Fruit fly (Drosophila melanogaster) whole organism, embryonic: ENCODE results near the gene CG14966.

Source experiments
- Antp ChIP-seq: fragments of 200-800 bp; sonication (Bioruptor generic); optimal IDR thresholded peaks from 3 replicates; lab custom pipeline; 2016; ENCODE audit warnings: missing biosample characterization, missing genetic modification characterization
- Bteb2 ChIP-seq: fragments of 200-800 bp; sonication (Bioruptor generic); optimal IDR thresholded peaks from 2 replicates; lab custom pipeline; 2016; ENCODE audit warnings: missing biosample characterization, missing genetic modification characterization
- CG11247 ChIP-seq: fragments of 200-800 bp; sonication (Bioruptor generic); IDR thresholded peaks from 2 replicates; pipeline ENCODE4 v1.3.6; 2022; ENCODE audit warnings: missing biosample characterization, missing genetic modification characterization
- CG12942 ChIP-seq: fragments of 200-800 bp; sonication (Bioruptor generic); optimal IDR thresholded peaks from 3 replicates; lab custom pipeline; 2016; ENCODE audit warnings: missing biosample characterization, missing genetic modification characterization
- CG13296 ChIP-seq: fragments of 200-800 bp; sonication (Bioruptor generic); optimal IDR thresholded peaks from 3 replicates; lab custom pipeline; 2018; ENCODE audit warnings: missing biosample characterization, mild to moderate bottlenecking, missing genetic modification characterization
- CG14860 ChIP-seq: fragments of 200-800 bp; sonication (Bioruptor generic); IDR thresholded peaks from 3 replicates; pipeline ENCODE4 v1.3.6; 2022; ENCODE audit warnings: missing biosample characterization, missing genetic modification characterization; ENCODE audit not compliant: partially characterized antibody
- CG15073 ChIP-seq: fragments of 200-800 bp; sonication (Bioruptor generic); optimal IDR thresholded peaks from 2 replicates; lab custom pipeline; 2016; ENCODE audit warnings: missing biosample characterization, missing genetic modification characterization
- CG17328 ChIP-seq: fragments of 200-800 bp; sonication (Bioruptor generic); IDR thresholded peaks from 2 replicates; pipeline ENCODE4 v1.3.6; 2022; ENCODE audit warnings: missing biosample characterization, missing genetic modification characterization
- CG18599 ChIP-seq: fragments of 200-800 bp; sonication (Bioruptor generic); optimal IDR thresholded peaks from 3 replicates; lab custom pipeline; 2017; ENCODE audit warnings: missing biosample characterization, missing genetic modification characterization, mild to moderate bottlenecking, moderate library complexity, missing genetic modification reagents
- CG2120 ChIP-seq: fragments of 200-800 bp; sonication (Bioruptor generic); optimal IDR thresholded peaks from 3 replicates; lab custom pipeline; 2016; ENCODE audit warnings: missing biosample characterization, missing genetic modification characterization
- CG3281 ChIP-seq: fragments of 200-800 bp; sonication (Bioruptor generic); optimal IDR thresholded peaks from 3 replicates; lab custom pipeline; 2017; ENCODE audit warnings: missing biosample characterization, mild to moderate bottlenecking, missing genetic modification characterization
- CG34224 ChIP-seq: fragments of 200-800 bp; sonication (Bioruptor generic); IDR thresholded peaks from 3 replicates; pipeline ENCODE4 v1.3.6; 2022; ENCODE audit warnings: missing biosample characterization, missing genetic modification characterization; ENCODE audit not compliant: partially characterized antibody
- CG3995 ChIP-seq: fragments of 200-800 bp; sonication (Bioruptor generic); optimal IDR thresholded peaks from 3 replicates; lab custom pipeline; 2016; ENCODE audit warnings: missing biosample characterization, missing genetic modification characterization
- CG4707 ChIP-seq: fragments of 200-800 bp; sonication (Bioruptor generic); optimal IDR thresholded peaks from 2 replicates; lab custom pipeline; 2018; ENCODE audit warnings: missing biosample characterization, mild to moderate bottlenecking, missing genetic modification characterization, moderate library complexity
- CG4854 ChIP-seq: fragments of 200-800 bp; sonication (Bioruptor generic); optimal IDR thresholded peaks from 2 replicates; lab custom pipeline; 2016; ENCODE audit warnings: missing biosample characterization, missing genetic modification characterization, inconsistent platforms
- CG6765 ChIP-seq: fragments of 200-800 bp; sonication (Bioruptor generic); optimal IDR thresholded peaks from 3 replicates; lab custom pipeline; 2017; ENCODE audit warnings: missing biosample characterization, mild to moderate bottlenecking, missing genetic modification characterization
- CG7357 ChIP-seq: fragments of 200-800 bp; sonication (Bioruptor generic); IDR thresholded peaks from 3 replicates; pipeline ENCODE4 v1.3.6; 2022; ENCODE audit warnings: missing biosample characterization, missing genetic modification characterization
- CG7745 ChIP-seq: fragments of 200-800 bp; sonication (Bioruptor generic); optimal IDR thresholded peaks from 2 replicates; lab custom pipeline; 2018; ENCODE audit warnings: missing biosample characterization, mild to moderate bottlenecking, missing genetic modification characterization, moderate library complexity
- CG7928 ChIP-seq: fragments of 200-800 bp; sonication (Bioruptor generic); optimal IDR thresholded peaks from 2 replicates; lab custom pipeline; 2017; ENCODE audit warnings: missing biosample characterization, mild to moderate bottlenecking, missing genetic modification characterization
- CG8478 ChIP-seq: fragments of >200 bp; optimal IDR thresholded peaks from 2 replicates; lab custom pipeline; 2018
- CG8765 ChIP-seq: fragments of 200-800 bp; sonication (Bioruptor generic); IDR thresholded peaks from 2 replicates; pipeline ENCODE4 v1.3.6; 2022; ENCODE audit warnings: missing biosample characterization, missing genetic modification characterization
- Dll ChIP-seq: fragments of 200-800 bp; sonication (Bioruptor generic); IDR thresholded peaks from 4 replicates; pipeline ENCODE4 v1.3.6; 2022; ENCODE audit warnings: missing biosample characterization, missing genetic modification characterization; ENCODE audit not compliant: partially characterized antibody
- Ets97D ChIP-seq: fragments of 200-800 bp; sonication (Bioruptor generic); optimal IDR thresholded peaks from 3 replicates; lab custom pipeline; 2016; ENCODE audit warnings: missing biosample characterization, missing genetic modification characterization
- HmgD ChIP-seq: fragments of 200-800 bp; sonication (Bioruptor generic); optimal IDR thresholded peaks from 3 replicates; lab custom pipeline; 2016; ENCODE audit warnings: missing biosample characterization, missing genetic modification characterization
- Hr51 ChIP-seq, 2 experiments: fragments of 200-800 bp; sonication (Bioruptor generic); optimal IDR thresholded peaks; 2 replicates in 1 of 2; 3 replicates in 1 of 2; lab custom pipeline; 2016 to 2018; ENCODE audit warnings: missing biosample characterization in 2 of 2, missing genetic modification characterization in 2 of 2, mild to moderate bottlenecking in 1 of 2, moderate library complexity in 1 of 2
- Kr ChIP-seq: fragments of 200-800 bp; sonication (Bioruptor generic); optimal IDR thresholded peaks from 2 replicates; lab custom pipeline; 2017; ENCODE audit warnings: missing biosample characterization, mild to moderate bottlenecking, missing genetic modification characterization
- Mes4 ChIP-seq: fragments of 200-800 bp; sonication (Bioruptor generic); optimal IDR thresholded peaks from 2 replicates; lab custom pipeline; 2016; ENCODE audit warnings: missing biosample characterization, missing genetic modification characterization
- NK7.1 ChIP-seq: fragments of 200-800 bp; sonication (Bioruptor generic); optimal IDR thresholded peaks from 3 replicates; lab custom pipeline; 2016; ENCODE audit warnings: missing biosample characterization, missing genetic modification characterization
- Ravus ChIP-seq: fragments of 200-800 bp; sonication (Bioruptor generic); IDR thresholded peaks from 2 replicates; pipeline ENCODE4 v1.3.6; 2022; ENCODE audit warnings: missing biosample characterization, missing genetic modification characterization
- Tbp ChIP-seq: fragments of >200 bp; optimal IDR thresholded peaks from 2 replicates; lab custom pipeline; 2018; ENCODE audit warnings: missing biosample characterization, missing genetic modification characterization
- ac ChIP-seq: fragments of 200-800 bp; sonication (Bioruptor generic); optimal IDR thresholded peaks from 3 replicates; lab custom pipeline; 2017; ENCODE audit warnings: missing biosample characterization, mild to moderate bottlenecking, missing genetic modification characterization
- amos ChIP-seq: fragments of 200-800 bp; sonication (Bioruptor generic); IDR thresholded peaks from 2 replicates; pipeline ENCODE4 v1.3.6; 2022; ENCODE audit warnings: missing biosample characterization, missing genetic modification characterization; ENCODE audit not compliant: partially characterized antibody
- bowl ChIP-seq: fragments of 200-800 bp; sonication (Bioruptor generic); IDR thresholded peaks from 2 replicates; pipeline ENCODE4 v1.3.6; 2022; ENCODE audit warnings: missing biosample characterization, missing genetic modification characterization
- cas ChIP-seq: fragments of 200-800 bp; sonication (Bioruptor generic); IDR thresholded peaks from 2 replicates; pipeline ENCODE4 v1.3.6; 2022; ENCODE audit warnings: missing biosample characterization, missing genetic modification characterization
- corto ChIP-seq: fragments of 200-800 bp; sonication (Bioruptor generic); optimal IDR thresholded peaks from 2 replicates; lab custom pipeline; 2016; ENCODE audit warnings: missing biosample characterization, mild to moderate bottlenecking, missing genetic modification characterization, moderate library complexity
- crc ChIP-seq: fragments of 200-800 bp; sonication (Bioruptor generic); optimal IDR thresholded peaks from 2 replicates; lab custom pipeline; 2016; ENCODE audit warnings: missing biosample characterization, missing genetic modification characterization
- crol ChIP-seq: fragments of 200-800 bp; sonication (Bioruptor generic); IDR thresholded peaks from 2 replicates; pipeline ENCODE4 v1.3.6; 2022; ENCODE audit warnings: missing biosample characterization, missing genetic modification characterization
- exex ChIP-seq: fragments of 200-800 bp; sonication (Bioruptor generic); optimal IDR thresholded peaks from 4 replicates; lab custom pipeline; 2018; ENCODE audit warnings: missing biosample characterization, mild to moderate bottlenecking, missing genetic modification characterization, moderate library complexity
- ftz-f1 ChIP-seq: fragments of 200-800 bp; sonication (Bioruptor generic); optimal IDR thresholded peaks from 2 replicates; lab custom pipeline; 2016; ENCODE audit warnings: missing biosample characterization, missing genetic modification characterization
- insv ChIP-seq, 2 experiments: fragments of 200-800 bp; sonication (Bioruptor generic); optimal IDR thresholded peaks; 3 replicates each; lab custom pipeline; 2016 to 2018; ENCODE audit warnings: missing biosample characterization in 2 of 2, missing genetic modification characterization in 2 of 2
- kah ChIP-seq: fragments of 200-800 bp; sonication (Bioruptor generic); optimal IDR thresholded peaks from 2 replicates; lab custom pipeline; 2018; ENCODE audit warnings: missing biosample characterization, mild to moderate bottlenecking, missing genetic modification characterization
- kay ChIP-seq: fragments of 200-800 bp; sonication (Bioruptor generic); optimal IDR thresholded peaks from 2 replicates; lab custom pipeline; 2016; ENCODE audit warnings: missing biosample characterization, missing genetic modification characterization
- knrl ChIP-seq: fragments of 200-800 bp; sonication (Bioruptor generic); IDR thresholded peaks from 3 replicates; pipeline ENCODE4 v1.3.6; 2022; ENCODE audit warnings: missing biosample characterization, missing genetic modification characterization; ENCODE audit not compliant: partially characterized antibody
- lab ChIP-seq: fragments of 200-800 bp; sonication (Bioruptor generic); optimal IDR thresholded peaks from 3 replicates; lab custom pipeline; 2017; ENCODE audit warnings: missing biosample characterization, missing genetic modification characterization, mild to moderate bottlenecking, moderate library complexity, missing genetic modification reagents
- nmo ChIP-seq: fragments of 200-800 bp; sonication (Bioruptor generic); optimal IDR thresholded peaks from 2 replicates; lab custom pipeline; 2018; ENCODE audit warnings: missing biosample characterization, mild to moderate bottlenecking, missing genetic modification characterization, moderate library complexity
- seq ChIP-seq: fragments of 200-800 bp; sonication (Bioruptor generic); IDR thresholded peaks from 2 replicates; pipeline ENCODE4 v1.3.6; 2022; ENCODE audit warnings: missing biosample characterization, missing genetic modification characterization
- shn ChIP-seq: fragments of 200-800 bp; sonication (Bioruptor generic); optimal IDR thresholded peaks from 3 replicates; lab custom pipeline; 2016; ENCODE audit warnings: missing biosample characterization, missing genetic modification characterization
- ssp ChIP-seq: fragments of 200-800 bp; sonication (Bioruptor generic); IDR thresholded peaks from 2 replicates; pipeline ENCODE4 v1.3.6; 2022; ENCODE audit warnings: missing biosample characterization, missing genetic modification characterization
- wor ChIP-seq: fragments of 200-800 bp; sonication (Bioruptor generic); IDR thresholded peaks from 2 replicates; pipeline ENCODE4 v1.3.6; 2022; ENCODE audit warnings: missing biosample characterization, missing genetic modification characterization
- zen2 ChIP-seq: fragments of 200-800 bp; sonication (Bioruptor generic); IDR thresholded peaks from 3 replicates; pipeline ENCODE4 v1.3.6; 2022; ENCODE audit warnings: missing biosample characterization, missing genetic modification characterization; ENCODE audit not compliant: partially characterized antibody

Gene CG14966

dm6 chr3L:3192912-3193311, 4.5 kb downstream of the CG14966 start, which contains the start of gene Hsp83 (continued):
- peak; percentile 3; the same call in 1 of the 2 replicates for TF ChIP-seq amos (GFP tag; lab: Robert Waterston, UW)
- peak; percentile 80 for TF ChIP-seq ftz-f1 (GFP tag; lab: Kevin White, UChicago)
- TF ChIP-seq CG7745 (tag; lab: Kevin White, UChicago) = peak; percentile 80
- peak; percentile 90 for TF ChIP-seq Bteb2
- TF ChIP-seq CG3995 = peak; percentile 81
- TF ChIP-seq CG15073 = no peak
- TF ChIP-seq crol = peak; percentile 54; the same call in 1 of the 2 replicates
- TF ChIP-seq CG4854 (GFP tag; lab: Kevin White, UChicago) = peak; percentile 95
- TF ChIP-seq CG2120 = peak; percentile 86
- TF ChIP-seq CG13296 (GFP tag; lab: Kevin White, UChicago) = peak; percentile 99
- TF ChIP-seq Ets97D (GFP tag; lab: Kevin White, UChicago) = peak; percentile 100
- peak; percentile 99 for TF ChIP-seq CG3281
- TF ChIP-seq crc = peak; percentile 94
- TF ChIP-seq shn (GFP tag; lab: Kevin White, UChicago) = peak; percentile 95
- TF ChIP-seq cas (GFP tag; lab: Robert Waterston, UW) = peak; percentile 81; the same call in 1 of the 2 replicates
- peak; percentile 94 for TF ChIP-seq Kr (GFP tag; lab: Kevin White, UChicago)
- TF ChIP-seq CG6765 (GFP tag; lab: Kevin White, UChicago) = peak; percentile 100
- no peak for TF ChIP-seq CG8478 (lab: Kevin White, UChicago)
- TF ChIP-seq CG7357 (GFP tag; lab: Robert Waterston, UW) = peak; percentile 61; the same call in 2 of the 3 replicates
- peak; percentile 90 to 96 for TF ChIP-seq Hr51 (GFP tag; optimal IDR thresholded peaks at IDR 0.05; lab: Kevin White, UChicago)
- TF ChIP-seq NK7.1 (GFP tag; lab: Kevin White, UChicago) = peak; percentile 95
- peak; percentile 90 for TF ChIP-seq corto
- TF ChIP-seq Ravus = peak; percentile 25; the same call in 1 of the 2 replicates
- peak; percentile 97 for TF ChIP-seq kah (GFP tag; lab: Kevin White, UChicago)
- TF ChIP-seq HmgD (GFP tag; lab: Kevin White, UChicago) = peak; percentile 70
- TF ChIP-seq exex (tag; lab: Kevin White, UChicago) = peak; percentile 84
- TF ChIP-seq CG17328 (GFP tag; lab: Robert Waterston, UW) = peak; percentile 96
- no peak for TF ChIP-seq Tbp
- TF ChIP-seq ac (GFP tag; lab: Kevin White, UChicago) = peak; percentile 93
- no peak for TF ChIP-seq Dll (GFP tag; lab: Robert Waterston, UW)
- TF ChIP-seq CG14860 (GFP tag; lab: Robert Waterston, UW) = no peak
- peak; percentile 97 for TF ChIP-seq Mes4
- peak; percentile 99 for TF ChIP-seq CG7928
- peak in 1 of 2 experiments; percentile 89 for TF ChIP-seq insv (GFP tag; optimal IDR thresholded peaks at IDR 0.05; lab: Kevin White, UChicago)
- TF ChIP-seq CG34224 = no peak; the same call in 1 of the 3 replicates
- no peak; the same call in 2 of the 3 replicates for TF ChIP-seq zen2 (GFP tag; lab: Robert Waterston, UW)
- TF ChIP-seq Antp (GFP tag; lab: Kevin White, UChicago) = peak; percentile 90
- peak; percentile 100 for TF ChIP-seq lab (GFP tag; lab: Kevin White, UChicago)
- peak; percentile 76 for TF ChIP-seq CG12942 (GFP tag; lab: Kevin White, UChicago)
- no peak for TF ChIP-seq CG8765 (GFP tag; lab: Robert Waterston, UW)
- TF ChIP-seq bowl = peak; percentile 81; the same call in 1 of the 2 replicates
- peak; percentile 63 for TF ChIP-seq kay (GFP tag; lab: Kevin White, UChicago)
- TF ChIP-seq wor = peak; percentile 41; the same call in 1 of the 2 replicates
- peak; percentile 79 for TF ChIP-seq nmo (GFP tag; lab: Kevin White, UChicago)
- no peak for TF ChIP-seq knrl (GFP tag; lab: Robert Waterston, UW)
- peak; percentile 98 for TF ChIP-seq CG4707 (GFP tag; lab: Kevin White, UChicago)
- TF ChIP-seq ssp (GFP tag; lab: Robert Waterston, UW) = peak; percentile 65
- TF ChIP-seq seq = peak; percentile 92
- TF ChIP-seq CG18599 (GFP tag; lab: Kevin White, UChicago) = peak; percentile 99
- TF ChIP-seq CG11247 (GFP tag; lab: Robert Waterston, UW) = peak; percentile 95
